Worm (Caenorhabditis elegans) whole organism, midembryonic: ENCODE data around the gene srab-6.

Experiments used
- T22C8.4 ChIP-seq: fragments of 200-800 bp; sonication (Bioruptor generic); IDR thresholded peaks from 2 replicates; pipeline ENCODE4 v1.3.6; 2022; ENCODE audit warnings: missing genetic modification characterization, missing compliant biosample characterization
- flt-1 ChIP-seq: fragments of 200-800 bp; sonication (Bioruptor generic); IDR thresholded peaks from 2 replicates; pipeline ENCODE4 v1.3.6; 2022; ENCODE audit warnings: missing genetic modification characterization, missing compliant biosample characterization
- klf-2 ChIP-seq: fragments of 200-800 bp; sonication (Bioruptor generic); conservative IDR thresholded peaks from 2 replicates; pipeline ENCODE4 v1.3.6; 2022; ENCODE audit warnings: missing genetic modification reagents, missing genetic modification characterization, missing compliant biosample characterization
- med-1 ChIP-seq: sonication (generic microtip); optimal IDR thresholded peaks from 2 replicates; lab custom pipeline; 2017; ENCODE audit warnings: missing genetic modification characterization, mild to moderate bottlenecking, missing compliant biosample characterization, antibody characterized with exemption, missing genetic modification reagents; ENCODE audit not compliant: insufficient read depth
- ref-1 ChIP-seq: fragments of 200-800 bp; sonication (Bioruptor generic); conservative IDR thresholded peaks from 2 replicates; pipeline ENCODE4 v1.3.6; 2022; ENCODE audit warnings: missing genetic modification reagents, missing genetic modification characterization, missing compliant biosample characterization
- tab-1 ChIP-seq: fragments of 200-800 bp; sonication (Bioruptor generic); IDR thresholded peaks from 2 replicates; pipeline ENCODE4 v1.3.6; 2022; ENCODE audit warnings: missing genetic modification characterization, missing compliant biosample characterization
- ztf-29 ChIP-seq: fragments of 200-800 bp; sonication (Bioruptor generic); IDR thresholded peaks from 2 replicates; pipeline ENCODE4 v1.3.6; 2022; ENCODE audit warnings: missing genetic modification reagents, missing genetic modification characterization, missing compliant biosample characterization

DNA sequence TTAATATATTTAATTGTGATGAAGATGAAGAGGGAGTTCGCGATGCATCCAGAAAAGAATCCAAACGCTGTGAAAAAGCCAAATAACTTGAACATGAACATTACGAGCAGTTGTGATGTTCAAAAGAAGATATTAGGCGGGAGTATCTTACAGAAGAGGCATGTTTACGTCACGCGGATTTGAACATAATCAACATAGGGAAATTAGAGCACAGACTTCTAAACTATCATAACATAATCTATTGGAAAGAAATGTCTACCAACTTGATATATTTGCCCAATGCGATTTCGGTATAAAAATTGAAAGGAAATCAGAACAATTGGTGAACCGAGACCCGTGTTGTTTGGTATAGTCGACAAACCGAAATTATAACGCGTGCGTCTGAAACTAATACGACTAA lies 47.6 kb downstream of the srab-6 start, which contains the start of gene str-66:
- TF ChIP-seq tab-1 (GFP tag; lab: Robert Waterston, UW) (no peak), med-1 (GFP tag; lab: Kevin White, UChicago) (no peak), ztf-29 (no peak), klf-2 (no peak), T22C8.4 (GFP tag; lab: Robert Waterston, UW) (no peak), ref-1 (GFP tag; lab: Robert Waterston, UW) (no peak), flt-1 (no peak)
